Fruit fly (Drosophila melanogaster): ENCODE results near the gene sog.

The sog gene

dm6 chrX:15616532-15616931 lies 16.7 kb downstream of the sog start (continued):
- TF ChIP-seq CG11085 (GFP tag; IDR thresholded peaks at IDR 0.05) (no peak), cwo (GFP tag; optimal IDR thresholded peaks at IDR 0.05) (peak; percentile 62), sima (GFP tag; optimal IDR thresholded peaks at IDR 0.05) (no peak), eve (GFP tag; optimal IDR thresholded peaks at IDR 0.05) (no peak), sr (GFP tag; IDR thresholded peaks at IDR 0.05) (no peak), MTF-1 (GFP tag; optimal IDR thresholded peaks at IDR 0.05; ENCODE audit: borderline replicate concordance) (no peak), D19A (tag; optimal IDR thresholded peaks at IDR 0.05) (no peak), CG5180 (GFP tag; optimal IDR thresholded peaks at IDR 0.05) (no peak), GATAe (GFP tag; conservative IDR thresholded peaks at IDR 0.05) (no peak), CG10565 (GFP tag; optimal IDR thresholded peaks at IDR 0.05) (no peak), ssp (GFP tag; IDR thresholded peaks at IDR 0.05) (no peak), Antp (GFP tag; optimal IDR thresholded peaks at IDR 0.05) (no peak), Nf-YC (tag; optimal IDR thresholded peaks at IDR 0.05) (no peak), kah (GFP tag; optimal IDR thresholded peaks at IDR 0.05) (no peak), CG4707 (GFP tag; optimal IDR thresholded peaks at IDR 0.05) (no peak), CG2678 (tag; optimal IDR thresholded peaks at IDR 0.05) (peak; percentile 15), CG11247 (GFP tag; IDR thresholded peaks at IDR 0.05) (no peak), crol (GFP tag; IDR thresholded peaks at IDR 0.05) (no peak), caup (GFP tag; optimal IDR thresholded peaks at IDR 0.05; ENCODE audit: severe bottlenecking) (no peak), CG7928 (GFP tag; optimal IDR thresholded peaks at IDR 0.05) (no peak), Max (GFP tag; optimal IDR thresholded peaks at IDR 0.05) (no peak), CG9609 (GFP tag; optimal IDR thresholded peaks at IDR 0.05) (no peak), abd-A (tag; optimal IDR thresholded peaks at IDR 0.05) (no peak), CG3163 (GFP tag; optimal IDR thresholded peaks at IDR 0.05) (no peak), Drgx (GFP tag; IDR thresholded peaks at IDR 0.05) (no peak), dimm (GFP tag; IDR thresholded peaks at IDR 0.05) (no peak), bigmax (GFP tag; optimal IDR thresholded peaks at IDR 0.05) (no peak), mirr (GFP tag; optimal IDR thresholded peaks at IDR 0.05) (no peak), zen2 (GFP tag; IDR thresholded peaks at IDR 0.05; ENCODE audit: partially characterized antibody) (no peak), grn (GFP tag; optimal IDR thresholded peaks at IDR 0.05) (no peak)

DNA sequence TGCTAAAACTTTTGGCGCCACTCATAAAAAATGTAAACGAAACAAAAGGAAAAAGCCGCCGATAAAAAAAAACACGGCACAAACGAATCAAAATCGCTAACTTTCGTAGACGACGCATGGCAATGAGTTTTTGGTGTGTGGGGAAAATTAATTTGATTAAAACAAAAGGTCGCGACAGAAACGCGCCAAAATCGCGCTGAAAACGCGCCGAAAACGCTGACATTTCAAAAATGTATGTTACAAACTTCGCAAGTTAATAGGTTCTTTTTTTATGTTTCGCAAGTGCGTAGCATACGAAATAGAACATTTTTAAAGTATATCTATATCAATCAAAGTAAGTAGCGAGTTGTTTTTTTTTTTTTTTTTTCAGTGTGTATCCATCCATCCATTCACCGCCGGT lies 17.2 kb downstream of the sog start:
- TF ChIP-seq CG8359 (GFP tag; optimal IDR thresholded peaks at IDR 0.05; ENCODE audit: borderline replicate concordance) (peak; percentile 98), Atf-2 (GFP tag; optimal IDR thresholded peaks at IDR 0.05) (no peak)

- TF ChIP-seq CG2202 (tag; optimal IDR thresholded peaks at IDR 0.05) = no peak
- TF ChIP-seq sima (GFP tag; optimal IDR thresholded peaks at IDR 0.05) = peak; percentile 3
- no peak for TF ChIP-seq grn (GFP tag; optimal IDR thresholded peaks at IDR 0.05)
- TF ChIP-seq CG34422 (GFP tag; IDR thresholded peaks at IDR 0.05) = 0 out of 3 replicates have a peak, but pooled peaks have one; percentile 39
- peak; percentile 72 for TF ChIP-seq nmo (GFP tag; optimal IDR thresholded peaks at IDR 0.05)
- no peak for TF ChIP-seq pros (GFP tag; optimal IDR thresholded peaks at IDR 0.05)
- TF ChIP-seq CG7928 (GFP tag; optimal IDR thresholded peaks at IDR 0.05) = no peak
- peak; percentile 46 for TF ChIP-seq Meics (GFP tag; optimal IDR thresholded peaks at IDR 0.05)
- peak; percentile 63 for TF ChIP-seq grau (tag; optimal IDR thresholded peaks at IDR 0.05)
- peak; percentile 17 for TF ChIP-seq tio (GFP tag; optimal IDR thresholded peaks at IDR 0.05)
- no peak for TF ChIP-seq CG16779 (GFP tag; IDR thresholded peaks at IDR 0.05)
- TF ChIP-seq CG30431 (GFP tag; optimal IDR thresholded peaks at IDR 0.05) = no peak
- TF ChIP-seq CG10267 (tag; optimal IDR thresholded peaks at IDR 0.05) = peak; percentile 58
- TF ChIP-seq CG13123 (GFP tag; optimal IDR thresholded peaks at IDR 0.05) = no peak
- TF ChIP-seq al (GFP tag; IDR thresholded peaks at IDR 0.05) = no peak
- no peak for TF ChIP-seq nerfin-2 (GFP tag; IDR thresholded peaks at IDR 0.05; ENCODE audit: partially characterized antibody)
- no peak for TF ChIP-seq h (optimal IDR thresholded peaks at IDR 0.05)
- no peak for TF ChIP-seq CG12744 (GFP tag; optimal IDR thresholded peaks at IDR 0.05)
- TF ChIP-seq CG2678 (tag; optimal IDR thresholded peaks at IDR 0.05) = peak; percentile 71
- TF ChIP-seq CG17359 (tag; optimal IDR thresholded peaks at IDR 0.05) = peak; percentile 74
- TF ChIP-seq hkb (optimal IDR thresholded peaks at IDR 0.05) = no peak
- peak; percentile 75 for TF ChIP-seq hkb (GFP tag; IDR thresholded peaks at IDR 0.05)
- TF ChIP-seq mirr (GFP tag; optimal IDR thresholded peaks at IDR 0.05) = no peak
These were observed 17.8 kb downstream of the sog start for dm6 chrX:15615426-15615825.
